Fruit fly (Drosophila melanogaster): Measurements from ENCODE around the gene CG32022.

CG32022 gene

dm6 chr3L:8672199-8673059, 48.6 kb downstream of the CG32022 start (continued):
- no peak for TF ChIP-seq tll (GFP tag; optimal IDR thresholded peaks at IDR 0.05)
- no peak for TF ChIP-seq CG10321 (GFP tag; IDR thresholded peaks at IDR 0.05)
- TF ChIP-seq jing (GFP tag; optimal IDR thresholded peaks at IDR 0.05) = no peak
- TF ChIP-seq Kr (GFP tag; optimal IDR thresholded peaks at IDR 0.05) = no peak
- TF ChIP-seq CG32532 (GFP tag; IDR thresholded peaks at IDR 0.05) = peak; percentile 77
- TF ChIP-seq Sin3A (optimal IDR thresholded peaks at IDR 0.05) = no peak
- peak; percentile 41 for TF ChIP-seq caup (GFP tag; optimal IDR thresholded peaks at IDR 0.05; ENCODE audit: severe bottlenecking)
- peak; percentile 1 for TF ChIP-seq zf30C (GFP tag; optimal IDR thresholded peaks at IDR 0.05)
- TF ChIP-seq CG9727 (GFP tag; optimal IDR thresholded peaks at IDR 0.05) = peak; percentile 45
- no peak for TF ChIP-seq psq (GFP tag; optimal IDR thresholded peaks at IDR 0.05)
- TF ChIP-seq CG1832 (GFP tag; optimal IDR thresholded peaks at IDR 0.05) = peak; percentile 28
- TF ChIP-seq CG12236 (GFP tag; optimal IDR thresholded peaks at IDR 0.05) = no peak
- no peak for TF ChIP-seq stwl (tag; optimal IDR thresholded peaks at IDR 0.05)
- TF ChIP-seq chm (GFP tag; IDR thresholded peaks at IDR 0.05) = no peak
- peak; percentile 77 for TF ChIP-seq slbo (GFP tag; IDR thresholded peaks at IDR 0.05)
- 0 out of 3 replicates have a peak, but pooled peaks have one; percentile 29 for TF ChIP-seq hb (GFP tag; IDR thresholded peaks at IDR 0.05; ENCODE audit: partially characterized antibody)
- TF ChIP-seq Sox102F (GFP tag; optimal IDR thresholded peaks at IDR 0.05) = peak; percentile 51
- TF ChIP-seq tap (tag; optimal IDR thresholded peaks at IDR 0.05) = no peak
- TF ChIP-seq CG11723 (GFP tag; optimal IDR thresholded peaks at IDR 0.05) = no peak
- TF ChIP-seq trh (GFP tag; optimal IDR thresholded peaks at IDR 0.05) = no peak
- peak; percentile 59 for TF ChIP-seq CG3847 (GFP tag; IDR thresholded peaks at IDR 0.05)
- peak; percentile 60 for TF ChIP-seq Adf1 (GFP tag; IDR thresholded peaks at IDR 0.05)
- TF ChIP-seq wdn (GFP tag; IDR thresholded peaks at IDR 0.05) = peak; percentile 42; the same call in 1 of the 2 replicates
- TF ChIP-seq Nf-YB (GFP tag; optimal IDR thresholded peaks at IDR 0.05) = no peak
- no peak for TF ChIP-seq B-H1 (GFP tag; IDR thresholded peaks at IDR 0.05)
- no peak for TF ChIP-seq Max (GFP tag; optimal IDR thresholded peaks at IDR 0.05)
- TF ChIP-seq CG2678 (tag; optimal IDR thresholded peaks at IDR 0.05) = peak; percentile 62
- TF ChIP-seq Asciz (GFP tag; optimal IDR thresholded peaks at IDR 0.05) = no peak
- no peak for TF ChIP-seq gcm (GFP tag; optimal IDR thresholded peaks at IDR 0.05)
- TF ChIP-seq so (GFP tag; IDR thresholded peaks at IDR 0.05) = 0 out of 3 replicates have a peak, but pooled peaks have one; percentile 36
- peak; percentile 76 for TF ChIP-seq Drgx (GFP tag; IDR thresholded peaks at IDR 0.05)
- TF ChIP-seq Lim3 (GFP tag; IDR thresholded peaks at IDR 0.05) = no peak
- TF ChIP-seq stc (GFP tag; IDR thresholded peaks at IDR 0.05) = peak; percentile 27; the same call in 1 of the 2 replicates
- TF ChIP-seq CG8765 (GFP tag; IDR thresholded peaks at IDR 0.05) = no peak
- no peak for TF ChIP-seq sqz (GFP tag; optimal IDR thresholded peaks at IDR 0.05)
- no peak for TF ChIP-seq CG15073 (GFP tag; optimal IDR thresholded peaks at IDR 0.05)
- TF ChIP-seq ac (GFP tag; optimal IDR thresholded peaks at IDR 0.05) = no peak
- TF ChIP-seq fru (optimal IDR thresholded peaks at IDR 0.05) = no peak
- no peak for TF ChIP-seq repo (GFP tag; optimal IDR thresholded peaks at IDR 0.05)
- TF ChIP-seq CG9797 (GFP tag; optimal IDR thresholded peaks at IDR 0.05) = no peak
- TF ChIP-seq Dref (GFP tag; IDR thresholded peaks at IDR 0.05) = no peak
- TF ChIP-seq ind (GFP tag; optimal IDR thresholded peaks at IDR 0.05) = peak; percentile 28
- peak; percentile 63 for TF ChIP-seq ftz-f1 (GFP tag; optimal IDR thresholded peaks at IDR 0.05)
- TF ChIP-seq CG6654 (GFP tag; optimal IDR thresholded peaks at IDR 0.05) = no peak
- TF ChIP-seq bigmax (GFP tag; optimal IDR thresholded peaks at IDR 0.05) = no peak
- TF ChIP-seq CG13775 (GFP tag; optimal IDR thresholded peaks at IDR 0.05) = peak; percentile 58
- no peak for TF ChIP-seq Ets65A (GFP tag)
- no peak for TF ChIP-seq shn (GFP tag; optimal IDR thresholded peaks at IDR 0.05)
- peak; percentile 28 for TF ChIP-seq CG7556 (GFP tag; optimal IDR thresholded peaks at IDR 0.05)
- no peak for TF ChIP-seq CG7271 (tag; optimal IDR thresholded peaks at IDR 0.05)
